Worm (Caenorhabditis elegans) whole organism, young adult: Measurements from ENCODE around the gene B0303.7.

Source experiments
- lir-1 ChIP-seq: fragments of 200-800 bp; sonication (Bioruptor generic); conservative IDR thresholded peaks from 2 replicates; pipeline ENCODE4 v1.3.6; 2022; ENCODE audit warnings: missing genetic modification reagents, missing genetic modification characterization, missing compliant biosample characterization
- snpc-1.1 ChIP-seq: sonication (generic microtip); optimal IDR thresholded peaks from 2 replicates; lab custom pipeline; 2017; ENCODE audit warnings: missing genetic modification characterization, mild to moderate bottlenecking, missing compliant biosample characterization, antibody characterized with exemption, moderate library complexity, missing genotype, missing genetic modification reagents; ENCODE audit not compliant: insufficient read depth

- TF ChIP-seq snpc-1.1 (tag; lab: Kevin White, UChicago) (no peak), lir-1 (GFP tag; lab: Robert Waterston, UW) (no peak)
Observed at ce11 chrIII:8689655-8690054, 3.8 kb upstream of the B0303.7 start, which contains the start of gene B0303.4.
